5 worm cellular contexts compared by ENCODE assay signal in the genomic region with DNA sequence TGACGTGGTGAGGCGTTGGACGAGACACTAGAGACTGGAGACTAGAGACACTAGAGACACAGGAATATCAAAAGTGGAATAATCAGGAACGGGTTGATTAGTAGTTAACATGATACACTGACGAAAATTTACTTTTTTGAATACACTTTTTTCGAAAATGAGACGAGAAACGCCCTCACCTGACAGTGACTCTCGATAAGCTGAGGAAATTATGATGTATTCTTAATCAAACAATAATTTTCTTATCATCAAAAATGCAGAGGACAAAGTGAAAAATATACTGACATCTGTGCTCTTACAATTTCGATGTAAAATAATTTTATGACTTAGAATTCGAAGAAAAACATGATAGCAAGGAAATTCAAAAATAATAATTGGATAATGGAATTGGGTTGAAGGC.
TF ChIP-seq lines count a peak whose summit lies in the region.

No protein-coding gene starts in this region.

TF ChIP-seq in whole organism, L1 larva, 84 proteins besides CTCF, POLR2A, EP300 and RAD21:
- no peak for TF ChIP-seq tbx-2 (tag; optimal IDR thresholded peaks at IDR 0.05; lab: Kevin White, UChicago)
- no peak for TF ChIP-seq aha-1 (tag; optimal IDR thresholded peaks at IDR 0.05; lab: Kevin White, UChicago)
- peak; percentile 59 for TF ChIP-seq elt-2 (tag; optimal IDR thresholded peaks at IDR 0.05; lab: Kevin White, UChicago)
- TF ChIP-seq nhr-11 (tag; optimal IDR thresholded peaks at IDR 0.05; lab: Kevin White, UChicago): no peak
- TF ChIP-seq ama-1 (optimal IDR thresholded peaks at IDR 0.05; lab: Kevin White, UChicago): no peak
- no peak for TF ChIP-seq egl-13 (tag; optimal IDR thresholded peaks at IDR 0.05; lab: Kevin White, UChicago)
- peak; percentile 38 for TF ChIP-seq jun-1 (tag; optimal IDR thresholded peaks at IDR 0.05; lab: Kevin White, UChicago)
- TF ChIP-seq hlh-4 (tag; optimal IDR thresholded peaks at IDR 0.05; lab: Kevin White, UChicago): no peak
- TF ChIP-seq egl-27 (tag; optimal IDR thresholded peaks at IDR 0.05; lab: Kevin White, UChicago): no peak
- no peak for TF ChIP-seq sup-37 (GFP tag; optimal IDR thresholded peaks at IDR 0.05; lab: Kevin White, UChicago)
- TF ChIP-seq C34B4.2 (tag; optimal IDR thresholded peaks at IDR 0.05; lab: Kevin White, UChicago): no peak
- no peak for TF ChIP-seq mdl-1 (tag; optimal IDR thresholded peaks at IDR 0.05; lab: Kevin White, UChicago)
- TF ChIP-seq pqm-1 (tag; optimal IDR thresholded peaks at IDR 0.05; lab: Kevin White, UChicago): no peak
- no peak for TF ChIP-seq swsn-7 (tag; optimal IDR thresholded peaks at IDR 0.05; lab: Kevin White, UChicago)
- TF ChIP-seq C16A3.4 (tag; optimal IDR thresholded peaks at IDR 0.05; lab: Kevin White, UChicago): no peak
- no peak for TF ChIP-seq fos-1 (tag; optimal IDR thresholded peaks at IDR 0.05; lab: Kevin White, UChicago)

TF ChIP-seq in whole organism, L2 larva, 48 proteins besides CTCF, POLR2A, EP300 and RAD21:
- TF ChIP-seq nhr-237 (tag; optimal IDR thresholded peaks at IDR 0.05; lab: Kevin White, UChicago) (no peak), fos-1 (tag; optimal IDR thresholded peaks at IDR 0.05; lab: Kevin White, UChicago) (peak; percentile 78), F13H6.1 (tag; optimal IDR thresholded peaks at IDR 0.05; lab: Kevin White, UChicago) (no peak), nhr-77 (tag; optimal IDR thresholded peaks at IDR 0.05; lab: Kevin White, UChicago) (no peak)

TF ChIP-seq in whole organism, L3 larva, 47 proteins besides CTCF, POLR2A, EP300 and RAD21:
- TF ChIP-seq nhr-28 (tag; optimal IDR thresholded peaks at IDR 0.05; lab: Kevin White, UChicago): no peak
- peak; percentile 82 for TF ChIP-seq elt-2 (tag; optimal IDR thresholded peaks at IDR 0.05; lab: Kevin White, UChicago)
- no peak for TF ChIP-seq mdl-1 (tag; optimal IDR thresholded peaks at IDR 0.05; lab: Kevin White, UChicago)
- TF ChIP-seq pha-4 (tag; optimal IDR thresholded peaks at IDR 0.05; lab: Kevin White, UChicago): no peak
- TF ChIP-seq ztf-4 (tag; optimal IDR thresholded peaks at IDR 0.05; lab: Kevin White, UChicago): no peak
- no peak for TF ChIP-seq nhr-67 (tag; optimal IDR thresholded peaks at IDR 0.05; lab: Kevin White, UChicago)
- TF ChIP-seq snpc-4 (tag; optimal IDR thresholded peaks at IDR 0.05; lab: Kevin White, UChicago): no peak
- TF ChIP-seq jun-1 (tag; optimal IDR thresholded peaks at IDR 0.05; lab: Kevin White, UChicago): peak; percentile 3
- TF ChIP-seq lin-39 (tag; optimal IDR thresholded peaks at IDR 0.05; lab: Kevin White, UChicago): no peak
- no peak for TF ChIP-seq fkh-2 (tag; optimal IDR thresholded peaks at IDR 0.05; lab: Kevin White, UChicago)
- TF ChIP-seq ceh-9 (tag; optimal IDR thresholded peaks at IDR 0.05; lab: Kevin White, UChicago): no peak
- TF ChIP-seq hmg-11 (tag; optimal IDR thresholded peaks at IDR 0.05; lab: Kevin White, UChicago): no peak
- TF ChIP-seq pqm-1 (tag; optimal IDR thresholded peaks at IDR 0.05; lab: Kevin White, UChicago): peak; percentile 12
- no peak for TF ChIP-seq egl-27 (tag; optimal IDR thresholded peaks at IDR 0.05; lab: Kevin White, UChicago)

TF ChIP-seq in whole organism, L4 larva, 104 proteins besides CTCF, POLR2A, EP300 and RAD21:
- no peak for TF ChIP-seq ceh-62 (tag; optimal IDR thresholded peaks at IDR 0.05; lab: Kevin White, UChicago)
- no peak for TF ChIP-seq nhr-25 (tag; optimal IDR thresholded peaks at IDR 0.05; lab: Kevin White, UChicago; ENCODE audit: borderline replicate concordance, insufficient read depth)
- peak; percentile 45 for TF ChIP-seq nhr-28 (tag; optimal IDR thresholded peaks at IDR 0.05; lab: Kevin White, UChicago)
- TF ChIP-seq dmd-6 (GFP tag; IDR thresholded peaks at IDR 0.05; lab: Robert Waterston, UW): peak; percentile 58
- TF ChIP-seq unc-62 (GFP tag; optimal IDR thresholded peaks at IDR 0.05 in 1 of 2; lab: Kevin White, UChicago): peak in 1 of 2 experiments; percentile 70
- TF ChIP-seq unc-62 (tag; optimal IDR thresholded peaks at IDR 0.05; lab: Kevin White, UChicago): no peak
- peak; percentile 74 for TF ChIP-seq pqm-1 (tag; optimal IDR thresholded peaks at IDR 0.05; lab: Kevin White, UChicago)
- no peak for TF ChIP-seq attf-4 (tag; optimal IDR thresholded peaks at IDR 0.05; lab: Kevin White, UChicago)
- peak; percentile 19 for TF ChIP-seq hlh-11 (tag; optimal IDR thresholded peaks at IDR 0.05; lab: Kevin White, UChicago)

TF ChIP-seq in whole organism, young adult, 124 proteins besides CTCF, POLR2A, EP300 and RAD21:
- TF ChIP-seq dpff-1 (tag; optimal IDR thresholded peaks at IDR 0.05; lab: Kevin White, UChicago): no peak
- 0 out of 2 replicates have a peak, but pooled peaks have one; percentile 40 for TF ChIP-seq dox-1 (GFP tag; IDR thresholded peaks at IDR 0.05; lab: Robert Waterston, UW)
- TF ChIP-seq nhr-80 (tag; optimal IDR thresholded peaks at IDR 0.05; lab: Kevin White, UChicago): peak; percentile 45
- TF ChIP-seq F22D6.2 (tag; optimal IDR thresholded peaks at IDR 0.05; lab: Kevin White, UChicago): no peak
- no peak for TF ChIP-seq B0035.1 (tag; optimal IDR thresholded peaks at IDR 0.05; lab: Kevin White, UChicago)
